Fruit fly (Drosophila melanogaster): ENCODE results near the gene Ocho.

Gene Ocho

DNA sequence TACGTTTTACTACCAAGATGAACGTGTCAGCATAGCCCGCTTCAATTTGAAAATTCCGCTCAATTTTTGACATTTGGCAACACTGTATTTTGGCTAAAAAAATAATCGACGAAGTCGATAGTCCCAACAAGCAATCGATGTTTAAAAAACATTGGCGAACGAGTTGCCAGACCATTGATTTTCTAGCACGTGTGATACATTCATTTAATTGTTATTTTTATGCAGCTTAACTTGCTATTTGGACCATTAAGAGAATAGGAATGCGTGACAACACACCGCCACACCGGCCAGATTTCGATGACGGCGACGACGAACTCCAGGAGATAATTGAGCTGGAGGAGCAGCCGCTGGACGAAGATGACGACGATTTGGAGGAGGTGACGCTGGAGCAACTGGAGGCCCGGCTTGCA, 8.0 kb downstream of the Ocho start, which contains the start of gene CG5114 (continued):
- peak; percentile 77; the same call in 2 of the 3 replicates for TF ChIP-seq HLH4C (GFP tag; IDR thresholded peaks at IDR 0.05; ENCODE audit: partially characterized antibody)
- peak; percentile 25 for TF ChIP-seq maf-S (GFP tag; optimal IDR thresholded peaks at IDR 0.05)
- TF ChIP-seq CG4424 (GFP tag; optimal IDR thresholded peaks at IDR 0.05) = peak; percentile 33
- TF ChIP-seq CG8388 (GFP tag; optimal IDR thresholded peaks at IDR 0.05) = peak; percentile 2
- TF ChIP-seq fd3F (GFP tag; optimal IDR thresholded peaks at IDR 0.05) = no peak
- TF ChIP-seq wor (GFP tag; IDR thresholded peaks at IDR 0.05) = no peak
- peak; percentile 96 for TF ChIP-seq cwo (GFP tag; optimal IDR thresholded peaks at IDR 0.05)
- no peak for TF ChIP-seq Ssrp (tag; optimal IDR thresholded peaks at IDR 0.05)
- TF ChIP-seq ro (GFP tag; IDR thresholded peaks at IDR 0.05) = no peak
- peak; percentile 16 for TF ChIP-seq Bdp1 (GFP tag; optimal IDR thresholded peaks at IDR 0.05)
- peak; percentile 72 for TF ChIP-seq Sin3A (optimal IDR thresholded peaks at IDR 0.05)
- peak; percentile 32 for TF ChIP-seq Ets65A (GFP tag)
- TF ChIP-seq her (GFP tag; optimal IDR thresholded peaks at IDR 0.05) = peak; percentile 60
- TF ChIP-seq lbe (GFP tag; optimal IDR thresholded peaks at IDR 0.05) = peak; percentile 41
- TF ChIP-seq CG17568 (GFP tag; optimal IDR thresholded peaks at IDR 0.05) = no peak
- TF ChIP-seq Atf-2 (GFP tag; optimal IDR thresholded peaks at IDR 0.05) = peak; percentile 11
- TF ChIP-seq CG42726 (GFP tag; IDR thresholded peaks at IDR 0.05; ENCODE audit: partially characterized antibody) = peak; percentile 93
- peak; percentile 47; the same call in 2 of the 3 replicates for TF ChIP-seq Dbx (GFP tag; IDR thresholded peaks at IDR 0.05)
- TF ChIP-seq NK7.1 (GFP tag; optimal IDR thresholded peaks at IDR 0.05) = peak; percentile 4
- no peak for TF ChIP-seq CG6813 (GFP tag; optimal IDR thresholded peaks at IDR 0.05)
- no peak for TF ChIP-seq CG32767 (GFP tag; IDR thresholded peaks at IDR 0.05)
- no peak for TF ChIP-seq D19B (GFP tag; optimal IDR thresholded peaks at IDR 0.05)
- no peak for TF ChIP-seq cad (GFP tag; optimal IDR thresholded peaks at IDR 0.05)
- no peak for TF ChIP-seq CG16779 (GFP tag; IDR thresholded peaks at IDR 0.05)
- no peak for TF ChIP-seq CG11456 (GFP tag; IDR thresholded peaks at IDR 0.05)
- TF ChIP-seq btn (GFP tag; optimal IDR thresholded peaks at IDR 0.05) = no peak
- no peak for TF ChIP-seq Asciz (GFP tag; optimal IDR thresholded peaks at IDR 0.05)
- peak; percentile 83 for TF ChIP-seq YL-1 (GFP tag; optimal IDR thresholded peaks at IDR 0.05)
- TF ChIP-seq CG1602 (GFP tag; optimal IDR thresholded peaks at IDR 0.05) = no peak
- no peak for TF ChIP-seq CG4360 (GFP tag; IDR thresholded peaks at IDR 0.05)
- TF ChIP-seq Sry-δ (GFP tag; optimal IDR thresholded peaks at IDR 0.05) = peak; percentile 88
- peak in 1 of 2 experiments; percentile 17 for TF ChIP-seq bsh (GFP tag; optimal IDR thresholded peaks at IDR 0.05)
- TF ChIP-seq seq (GFP tag; IDR thresholded peaks at IDR 0.05) = no peak
- TF ChIP-seq CG43689 (GFP tag; IDR thresholded peaks at IDR 0.05) = no peak
- peak; percentile 38 for TF ChIP-seq Lhr (GFP tag; optimal IDR thresholded peaks at IDR 0.05)
- peak; percentile 34 for TF ChIP-seq gcm2 (GFP tag; optimal IDR thresholded peaks at IDR 0.05)
- peak; percentile 29 for TF ChIP-seq gem (tag; optimal IDR thresholded peaks at IDR 0.05)
- TF ChIP-seq Dref (GFP tag; IDR thresholded peaks at IDR 0.05) = peak; percentile 98
- TF ChIP-seq Elba2 (GFP tag; optimal IDR thresholded peaks at IDR 0.05) = peak; percentile 16
- TF ChIP-seq mld (GFP tag; IDR thresholded peaks at IDR 0.05; ENCODE audit: partially characterized antibody) = peak; percentile 58; the same call in 1 of the 3 replicates
- TF ChIP-seq CG4617 (GFP tag; optimal IDR thresholded peaks at IDR 0.05; ENCODE audit: borderline replicate concordance) = peak; percentile 66
- TF ChIP-seq sim (GFP tag; IDR thresholded peaks at IDR 0.05) = no peak
- TF ChIP-seq E2f2 (GFP tag; IDR thresholded peaks at IDR 0.05) = peak; percentile 100
- TF ChIP-seq CG14860 (GFP tag; IDR thresholded peaks at IDR 0.05; ENCODE audit: partially characterized antibody) = peak; percentile 67; the same call in 2 of the 3 replicates
- no peak for TF ChIP-seq Sox100B (GFP tag; optimal IDR thresholded peaks at IDR 0.05)
- no peak for TF ChIP-seq bowl (GFP tag; IDR thresholded peaks at IDR 0.05)
- no peak for TF ChIP-seq Dip2 (GFP tag; IDR thresholded peaks at IDR 0.05)
- TF ChIP-seq jigr1 (GFP tag; IDR thresholded peaks at IDR 0.05) = no peak
- TF ChIP-seq Spps (tag; optimal IDR thresholded peaks at IDR 0.05) = no peak
- TF ChIP-seq sna (GFP tag; IDR thresholded peaks at IDR 0.05; ENCODE audit: partially characterized antibody) = peak; percentile 86
- TF ChIP-seq CG13296 (GFP tag; optimal IDR thresholded peaks at IDR 0.05) = peak; percentile 32
- no peak for TF ChIP-seq CG11085 (GFP tag; IDR thresholded peaks at IDR 0.05)
